Worm (Caenorhabditis elegans): Measurements from ENCODE around the gene lgc-23.

Gene lgc-23

DNA sequence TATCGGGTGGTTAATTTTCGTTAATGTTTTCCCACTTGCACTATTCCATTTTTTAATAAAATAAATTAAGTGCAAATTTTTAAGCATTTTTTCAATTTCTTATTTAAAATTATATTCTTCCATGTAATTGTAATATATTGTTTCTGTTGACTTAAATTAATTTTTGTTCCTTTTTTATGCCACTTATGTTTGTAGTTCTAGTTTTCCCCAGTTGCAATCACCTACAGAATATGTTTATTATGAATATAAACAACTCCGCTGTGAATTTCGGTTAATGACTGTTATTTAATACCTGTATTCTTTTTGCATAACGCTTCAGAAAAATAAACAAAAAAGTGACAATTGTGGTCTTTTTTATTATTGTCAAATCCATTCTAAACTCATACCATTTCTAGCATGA, at the start of gene lgc-23:
lgc-23 (plus strand) TSS at position 301 of the 400 bp plus-strand sequence.
- TF ChIP-seq unc-62 (GFP tag; optimal IDR thresholded peaks at IDR 0.05), result no peak

DNA sequence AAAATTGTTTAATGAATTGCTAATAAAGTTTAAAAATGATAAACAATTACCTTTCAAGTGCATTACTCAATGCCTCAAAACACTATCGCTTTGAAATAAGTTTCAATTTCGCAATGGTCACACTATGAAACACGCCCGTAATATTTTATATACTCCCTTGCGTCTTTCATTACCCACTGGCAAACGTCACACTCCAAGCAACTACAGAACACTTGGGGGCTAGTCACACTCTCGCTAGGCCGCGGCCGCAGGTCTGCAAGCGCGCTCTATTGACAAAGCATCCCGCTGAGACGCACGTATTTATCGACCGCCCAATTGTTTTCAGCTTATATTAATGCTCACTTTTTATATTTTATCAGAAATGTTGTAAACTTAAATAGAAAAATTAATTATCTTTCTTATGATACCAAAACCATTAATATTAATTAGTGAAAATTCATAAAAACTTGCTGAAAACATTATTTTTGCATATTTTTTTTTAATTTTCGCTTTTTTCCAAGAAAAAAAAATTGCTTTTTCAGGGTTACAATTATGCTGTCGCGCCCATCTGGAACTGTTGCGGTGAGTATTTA, 47.0 kb upstream of the lgc-23 start, which contains the start of the genes nmat-1 and ucr-2.1:
nmat-1 (minus strand) TSS at position 136 of the 572 bp plus-strand sequence.
ucr-2.1 (plus strand) TSS at position 522 of the 572 bp plus-strand sequence.
- no peak for TF ChIP-seq unc-62 (GFP tag; optimal IDR thresholded peaks at IDR 0.05)

DNA sequence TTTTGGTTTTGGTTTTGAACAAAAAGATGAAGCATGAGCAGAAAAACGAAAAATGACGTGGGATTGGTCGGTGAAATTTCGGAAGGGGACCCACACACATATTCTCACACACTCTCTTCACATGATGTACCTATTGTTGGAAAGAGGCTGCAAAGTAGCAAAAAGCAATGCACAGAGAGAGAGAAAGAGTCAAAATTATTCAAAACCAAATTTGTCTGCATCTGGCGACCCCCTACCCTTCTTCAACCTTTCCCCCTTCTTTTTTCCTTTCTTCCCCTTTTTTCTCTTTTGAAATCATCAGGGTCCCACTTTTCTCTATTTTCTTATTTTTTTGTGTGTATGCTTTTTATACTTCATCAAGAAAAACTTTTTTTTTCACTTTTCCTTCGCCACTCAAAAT, 43.6 kb upstream of the lgc-23 start:
- TF ChIP-seq unc-62 (GFP tag; optimal IDR thresholded peaks at IDR 0.05), result no peak

DNA sequence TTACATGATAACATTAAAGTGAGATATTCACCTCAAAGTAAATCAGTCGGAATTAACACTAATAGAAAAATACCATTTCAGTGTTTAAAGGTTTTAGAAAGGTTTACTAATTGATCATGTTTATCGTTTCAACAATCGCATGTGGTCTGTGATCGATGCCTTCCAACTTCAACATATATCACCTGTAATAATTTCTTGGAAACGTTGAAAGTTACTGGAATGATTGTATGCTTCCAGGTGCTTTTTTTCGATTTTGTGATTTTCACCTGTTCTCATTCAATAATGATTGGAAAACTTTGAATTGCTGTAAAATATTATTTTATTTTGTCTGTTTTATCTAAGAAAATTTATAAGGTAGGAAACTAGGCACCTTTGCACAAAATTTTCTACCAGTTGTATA, 42.5 kb upstream of the lgc-23 start:
- TF ChIP-seq unc-62 (GFP tag; optimal IDR thresholded peaks at IDR 0.05), result no peak

DNA sequence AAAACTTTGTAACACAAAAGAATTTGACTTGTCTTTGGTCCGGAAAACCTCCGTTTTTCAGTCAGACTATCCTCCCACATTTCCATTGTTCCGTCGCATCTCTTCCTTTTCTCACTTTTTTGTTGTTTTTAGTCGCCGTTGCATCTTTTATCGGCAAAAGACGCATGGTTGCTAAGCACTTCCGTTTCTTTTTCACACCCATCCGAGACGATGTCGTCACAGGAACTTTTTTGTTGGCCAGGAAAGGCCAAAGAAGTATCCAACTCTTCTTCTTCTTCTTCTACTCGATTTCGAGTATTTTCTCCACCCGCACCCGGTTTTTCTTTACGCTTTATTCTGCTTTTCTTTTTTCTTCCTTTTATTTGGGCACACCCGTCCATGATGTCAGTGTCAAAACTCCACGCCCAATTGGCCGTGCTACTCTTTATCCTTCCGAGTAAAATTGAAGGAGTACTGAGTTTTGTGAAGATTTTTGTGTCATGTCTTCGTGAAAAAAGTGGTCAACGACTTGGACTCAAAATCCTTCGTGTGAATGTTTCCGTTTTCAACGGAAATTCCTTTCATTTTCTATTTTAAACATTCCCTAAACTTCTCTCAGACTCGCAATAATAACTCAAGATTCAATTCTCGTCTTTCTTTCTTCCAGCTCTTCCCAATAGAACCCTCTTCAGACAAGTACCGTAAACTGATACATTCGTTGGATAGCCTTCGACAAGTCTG, 39.8 kb upstream of the lgc-23 start, which contains the start of gene B0198.2:
B0198.2 (plus strand) TSS at position 670 of the 720 bp plus-strand sequence.
- no peak for TF ChIP-seq unc-62 (GFP tag; optimal IDR thresholded peaks at IDR 0.05)

DNA sequence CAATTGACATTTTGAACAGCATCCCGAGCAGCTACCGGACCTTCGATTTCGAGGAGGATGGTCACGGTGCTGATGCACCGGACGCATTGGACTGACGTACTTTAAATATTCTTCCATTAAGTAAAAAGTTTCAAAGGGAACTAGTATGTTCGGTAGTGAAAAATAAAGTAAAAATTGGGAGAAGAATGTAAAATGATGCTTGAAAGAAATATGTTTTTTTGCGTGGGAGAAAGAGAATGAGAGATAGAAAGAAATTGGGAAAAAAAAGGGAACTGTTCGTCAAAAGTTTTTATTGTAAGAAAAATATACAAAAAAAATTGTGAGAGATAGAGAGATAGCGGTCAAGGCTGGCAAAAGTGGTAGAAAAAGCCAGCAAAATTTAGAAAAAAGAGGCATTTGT, 31.1 kb upstream of the lgc-23 start, which contains the start of gene tsp-20:
tsp-20 (minus strand) TSS at position 101 of the 400 bp plus-strand sequence.
- no peak for TF ChIP-seq unc-62 (GFP tag; optimal IDR thresholded peaks at IDR 0.05)

DNA sequence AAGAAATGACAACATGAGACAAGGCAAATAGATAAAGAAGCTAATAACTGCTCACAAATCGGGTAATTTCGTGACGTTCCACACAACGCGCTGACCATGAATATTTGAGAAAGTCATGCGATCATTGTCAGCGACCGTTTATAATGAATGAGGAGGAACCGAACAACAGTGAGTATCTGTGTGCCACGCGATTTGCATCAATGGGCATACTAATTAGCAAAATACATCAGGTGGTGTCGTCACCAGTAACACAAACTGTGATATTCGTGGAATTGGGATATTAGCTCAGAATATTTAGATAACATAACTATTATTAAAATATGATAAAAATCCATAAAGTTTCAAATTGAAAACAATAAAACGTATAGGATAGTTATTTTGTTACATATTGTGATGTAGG, 30.3 kb upstream of the lgc-23 start:
- no peak for TF ChIP-seq unc-62 (GFP tag; optimal IDR thresholded peaks at IDR 0.05)

DNA sequence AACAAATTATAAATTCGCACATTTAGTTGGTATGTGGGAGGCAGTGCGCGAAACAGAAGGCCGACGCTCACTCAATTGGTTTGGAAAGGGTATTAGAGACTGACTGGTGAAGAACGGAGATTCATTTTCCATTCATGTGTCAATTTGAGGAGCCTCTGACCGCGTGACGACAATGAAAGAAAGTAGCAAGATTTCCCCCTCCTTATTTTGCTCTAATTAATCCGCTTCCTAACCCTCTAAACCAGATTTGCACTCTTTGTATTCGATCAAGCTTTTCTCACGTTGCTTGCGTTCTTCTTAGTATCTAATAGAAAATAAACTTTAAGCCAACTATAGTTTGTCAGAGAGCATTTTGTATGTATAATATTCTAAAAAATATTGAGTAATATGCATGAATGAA, 28.9 kb upstream of the lgc-23 start:
- no peak for TF ChIP-seq unc-62 (GFP tag; optimal IDR thresholded peaks at IDR 0.05)

DNA sequence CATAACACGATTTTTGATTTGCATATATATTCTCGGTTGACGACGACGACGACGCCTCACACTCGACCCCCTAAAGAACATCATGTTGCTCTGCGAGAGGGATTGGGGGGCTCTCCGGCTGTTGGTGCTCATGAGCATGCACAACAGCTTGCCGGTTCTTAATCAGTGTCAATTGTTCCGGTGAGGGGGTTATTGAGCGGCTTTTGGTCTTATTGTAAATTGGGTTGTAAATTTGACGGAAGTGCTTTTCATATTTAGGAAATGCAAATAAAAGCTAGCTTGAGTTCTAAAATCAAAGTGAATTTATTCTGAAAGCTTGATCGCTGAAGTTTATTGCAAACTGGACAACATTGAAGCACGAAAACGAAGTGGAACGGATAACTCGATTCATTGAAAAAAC, 27.0 kb upstream of the lgc-23 start:
- TF ChIP-seq unc-62 (GFP tag; optimal IDR thresholded peaks at IDR 0.05), result no peak

DNA sequence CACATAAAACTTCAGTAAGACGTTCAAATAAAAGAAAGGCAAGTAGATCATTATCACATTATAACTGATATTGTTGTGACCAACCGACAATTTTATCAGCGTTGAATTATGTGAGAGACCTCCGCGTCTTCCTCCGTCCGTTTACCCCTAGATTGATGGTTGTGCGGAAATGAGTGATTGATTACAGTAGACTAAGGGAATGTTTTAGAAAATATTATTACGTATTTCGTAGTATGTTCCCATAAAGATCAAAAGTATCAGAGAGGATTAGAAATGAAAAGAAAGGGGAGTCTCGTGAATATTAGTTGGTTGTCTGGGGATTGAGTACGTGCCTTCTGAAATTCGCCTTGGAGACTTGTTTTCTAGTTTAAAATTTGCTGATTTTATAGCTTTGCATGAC, 26.3 kb upstream of the lgc-23 start:
- TF ChIP-seq unc-62 (GFP tag; optimal IDR thresholded peaks at IDR 0.05), result no peak

DNA sequence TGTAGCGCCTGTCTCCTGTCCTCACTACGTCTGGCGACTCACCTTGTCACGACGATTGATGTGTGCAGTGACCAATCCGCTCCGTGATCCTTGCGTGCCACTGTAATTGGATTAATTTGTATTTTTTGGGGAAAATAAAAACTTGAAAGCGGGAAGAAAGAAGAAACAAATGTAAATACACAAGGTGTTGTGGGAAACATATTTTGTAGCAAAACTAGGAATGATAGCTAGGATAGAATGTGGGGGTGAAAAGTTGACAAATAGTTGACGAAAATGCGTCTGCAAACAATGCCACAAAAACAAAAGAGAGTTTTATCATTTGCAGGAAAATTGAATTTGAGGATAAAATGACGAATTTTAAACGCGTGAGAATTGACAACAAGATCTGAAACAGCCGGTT, 8.0 kb upstream of the lgc-23 start, which contains the start of gene B0198.3:
B0198.3 (minus strand) TSS at position 101 of the 400 bp plus-strand sequence.
- no peak for TF ChIP-seq unc-62 (GFP tag; optimal IDR thresholded peaks at IDR 0.05)

DNA sequence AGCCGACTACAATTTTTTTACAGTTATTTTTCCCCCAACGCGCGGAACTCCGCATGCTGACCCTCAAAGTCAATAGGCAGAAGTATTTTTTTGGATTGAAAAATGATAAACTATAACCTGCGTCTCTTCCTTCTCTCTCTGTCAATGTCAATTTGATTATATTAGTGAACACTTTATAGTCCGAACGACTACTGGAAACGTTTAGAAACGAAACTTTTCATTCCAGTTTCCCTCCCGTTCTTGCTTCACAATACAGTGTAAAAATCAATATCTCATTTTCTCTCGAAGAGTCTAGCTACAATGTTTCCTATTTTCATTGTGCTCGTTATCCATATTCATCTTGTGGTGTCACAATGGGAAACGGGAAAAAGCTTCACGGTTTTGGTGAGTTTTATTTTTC, 3.2 kb downstream of the lgc-23 start, which contains the start of gene lgc-24:
lgc-24 (plus strand) TSS at position 301 of the 400 bp plus-strand sequence.
- no peak for TF ChIP-seq unc-62 (GFP tag; optimal IDR thresholded peaks at IDR 0.05)

DNA sequence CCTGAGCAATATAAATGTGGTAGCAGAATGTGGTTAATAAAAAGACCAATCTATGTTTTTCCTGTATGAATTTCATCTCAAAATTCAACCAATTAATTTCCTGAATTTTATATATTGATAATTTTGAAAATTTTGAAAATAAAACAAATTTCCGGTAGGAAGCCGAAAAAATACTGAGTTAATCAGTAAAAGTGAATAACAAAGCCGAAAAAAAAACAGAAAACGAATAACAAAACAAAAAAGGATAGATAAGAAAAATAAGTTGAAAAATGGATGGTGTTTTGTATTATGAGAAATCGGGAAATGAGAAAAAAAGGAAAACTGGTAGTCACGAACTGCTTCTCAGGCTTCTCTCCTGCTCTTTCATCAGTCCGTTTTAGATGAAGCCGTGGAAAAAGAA, 8.8 kb downstream of the lgc-23 start, which contains the start of gene tmem-145:
tmem-145 (minus strand) TSS at position 101 of the 400 bp plus-strand sequence.
- TF ChIP-seq unc-62 (GFP tag; optimal IDR thresholded peaks at IDR 0.05), result no peak

DNA sequence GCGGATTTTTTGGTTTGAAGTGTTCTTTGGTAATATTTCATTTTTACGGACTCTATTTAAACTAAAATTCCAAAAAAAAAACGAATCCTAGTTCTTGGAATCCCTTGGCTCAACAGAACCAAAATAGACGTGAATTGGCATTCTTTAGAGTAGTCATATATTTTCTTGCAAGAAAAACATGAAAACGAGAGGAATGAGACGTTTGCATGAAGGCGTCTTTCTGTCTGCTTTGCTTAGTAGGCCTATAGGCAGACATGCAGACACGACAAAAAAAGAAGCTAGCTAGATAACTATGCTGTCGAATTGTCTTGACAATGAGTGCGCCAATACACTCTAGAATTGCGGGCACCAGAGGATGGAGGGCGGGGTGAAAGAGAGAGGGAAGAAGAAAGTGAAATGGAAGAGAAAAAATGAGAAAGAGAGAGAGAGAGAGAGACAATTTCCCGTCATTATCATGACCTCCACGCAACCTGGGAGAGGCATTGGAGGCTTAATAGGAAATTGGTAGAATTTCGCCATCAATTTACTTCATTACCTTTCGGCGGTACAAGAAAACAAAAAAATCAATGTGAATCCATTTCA, 15.7 kb downstream of the lgc-23 start:
- TF ChIP-seq unc-62 (GFP tag; optimal IDR thresholded peaks at IDR 0.05), result no peak

DNA sequence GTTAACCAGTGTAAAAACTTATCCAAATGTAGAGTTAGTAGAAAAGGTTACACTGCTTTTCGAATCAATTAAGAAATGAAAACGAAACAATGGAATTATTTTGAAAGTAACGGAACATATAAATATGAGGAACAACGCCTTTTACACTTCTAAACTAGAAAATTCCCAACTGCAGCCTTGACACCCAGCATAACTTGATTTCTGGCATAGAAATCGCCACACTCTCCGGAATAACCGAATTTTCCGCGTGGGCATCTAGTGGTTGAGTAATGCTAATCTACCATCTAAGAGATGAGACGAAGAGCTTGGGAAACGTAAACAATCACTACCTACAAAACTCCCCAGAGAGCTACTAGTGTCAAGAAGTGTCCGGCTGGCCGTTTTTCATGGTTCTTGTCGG, 16.2 kb downstream of the lgc-23 start:
- no peak for TF ChIP-seq unc-62 (GFP tag; optimal IDR thresholded peaks at IDR 0.05)

DNA sequence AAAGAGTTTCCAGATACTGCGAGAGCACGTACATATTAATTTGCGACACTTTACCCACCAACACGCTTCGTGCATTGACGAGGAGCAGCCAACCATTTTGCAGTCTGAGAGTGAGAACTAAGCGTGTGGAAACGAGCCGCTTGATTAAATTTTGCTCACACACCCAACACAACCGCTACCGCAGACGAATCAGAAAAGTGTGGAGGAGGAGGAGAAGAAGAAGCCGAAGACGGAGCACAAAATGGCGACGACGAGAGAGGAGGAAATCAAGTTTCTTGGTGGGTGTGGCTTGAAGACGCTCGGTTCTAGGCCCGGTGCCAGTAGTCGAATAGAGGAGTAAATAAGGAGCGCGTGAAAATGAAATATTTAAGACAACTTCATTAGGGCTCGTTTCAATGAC, 17.8 kb downstream of the lgc-23 start:
- TF ChIP-seq unc-62 (GFP tag; optimal IDR thresholded peaks at IDR 0.05), result no peak

DNA sequence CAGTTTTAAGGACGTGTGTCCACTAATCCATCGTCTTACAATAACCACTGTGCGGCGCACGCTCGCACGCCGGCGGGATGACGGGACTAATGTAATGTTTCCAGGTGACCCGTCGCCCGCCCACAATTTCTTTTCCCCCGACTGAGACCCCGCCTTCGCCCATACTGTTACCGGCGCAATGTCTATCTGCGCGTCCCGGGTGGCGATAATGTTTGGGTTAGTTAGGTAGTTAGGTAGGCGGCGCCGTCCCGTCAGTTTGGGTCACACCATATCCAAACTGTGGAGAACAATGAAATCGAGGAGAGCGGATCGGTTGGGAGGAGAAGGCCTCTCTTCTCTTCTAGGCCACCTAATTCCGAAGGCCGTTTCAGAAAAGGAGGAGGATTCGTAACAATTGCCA, 21.3 kb downstream of the lgc-23 start:
- TF ChIP-seq unc-62 (GFP tag; optimal IDR thresholded peaks at IDR 0.05), result no peak

Measured in whole organism, dauer.